Worm (Caenorhabditis elegans) whole organism, L4 larva: ENCODE results near the gene dhhc-1.

Experiments
- T26A8.4 ChIP-seq: fragments of 200-800 bp; sonication (Bioruptor generic); IDR thresholded peaks from 2 replicates; pipeline ENCODE4 v1.3.6; 2022; ENCODE audit warnings: missing genetic modification characterization, missing compliant biosample characterization
- duxl-1 ChIP-seq: sonication (generic microtip); optimal IDR thresholded peaks from 2 replicates; lab custom pipeline; 2016; ENCODE audit warnings: mild to moderate bottlenecking, missing genetic modification characterization, moderate library complexity, missing compliant biosample characterization; ENCODE audit not compliant: poor library complexity
- fkh-10 ChIP-seq: fragments of 150-350 bp; optimal IDR thresholded peaks from 2 replicates; lab custom pipeline; 2014; ENCODE audit warnings: missing biosample characterization, missing genetic modification reagents, missing genetic modification characterization
- fos-1 ChIP-seq: fragments of 150-350 bp; optimal IDR thresholded peaks from 2 replicates; lab custom pipeline; 2014; ENCODE audit warnings: missing biosample characterization, missing genetic modification characterization
- hlh-30 ChIP-seq: sonication (generic microtip); optimal IDR thresholded peaks from 2 replicates; lab custom pipeline; 2017; ENCODE audit warnings: antibody characterized with exemption, mild to moderate bottlenecking, missing genetic modification characterization, missing compliant biosample characterization; ENCODE audit not compliant: insufficient read depth
- lsy-2 ChIP-seq, 2 experiments: fragments of 150-350 bp in 1 of 2; sonication (generic microtip) in 1 of 2; optimal IDR thresholded peaks; 2 replicates each; lab custom pipeline; 2014 to 2017; ENCODE audit warnings: missing biosample characterization in 2 of 2, missing genetic modification characterization in 2 of 2
- mxl-3 ChIP-seq: fragments of 200-800 bp; sonication (Bioruptor generic); optimal IDR thresholded peaks from 2 replicates; lab custom pipeline; 2018; ENCODE audit warnings: mild to moderate bottlenecking, missing genetic modification characterization, missing compliant biosample characterization
- nhr-11 ChIP-seq: fragments of 150-350 bp; optimal IDR thresholded peaks from 2 replicates; lab custom pipeline; 2014; ENCODE audit warnings: missing biosample characterization, missing genetic modification characterization
- nhr-77 ChIP-seq: fragments of 150-350 bp; optimal IDR thresholded peaks from 2 replicates; lab custom pipeline; 2014; ENCODE audit warnings: missing biosample characterization, missing genetic modification characterization
- pha-4 ChIP-seq, 2 experiments: fragments of 150-350 bp in 1 of 2; fragments of 200-800 bp in 1 of 2; sonication (Bioruptor generic) in 1 of 2; IDR thresholded peaks in 1 of 2; optimal IDR thresholded peaks in 1 of 2; 2 replicates each; pipeline versions ENCODE4 v1.3.6 to Lab custom; 2014 to 2022; ENCODE audit warnings: missing genetic modification characterization in 2 of 2, missing genetic modification reagents in 2 of 2, missing biosample characterization in 1 of 2, missing compliant biosample characterization in 1 of 2
- saeg-2 ChIP-seq: fragments of 200-800 bp; sonication (Bioruptor generic); IDR thresholded peaks from 2 replicates; pipeline ENCODE4 v1.3.6; 2022; ENCODE audit warnings: missing genetic modification reagents, missing genetic modification characterization, missing compliant biosample characterization
- skn-1 ChIP-seq: fragments of 150-350 bp; optimal IDR thresholded peaks from 2 replicates; lab custom pipeline; 2014; ENCODE audit warnings: missing biosample characterization, missing genetic modification characterization
- snpc-4 ChIP-seq: fragments of 150-350 bp; optimal IDR thresholded peaks from 2 replicates; lab custom pipeline; 2014; ENCODE audit warnings: missing biosample characterization, missing genetic modification characterization
- ztf-11 ChIP-seq: fragments of 150-350 bp; optimal IDR thresholded peaks from 2 replicates; lab custom pipeline; 2014; ENCODE audit warnings: missing biosample characterization, missing genetic modification characterization

ce11 chrX:15125138-15125537 lies 24.9 kb upstream of the dhhc-1 start:
- no peak for TF ChIP-seq snpc-4
- TF ChIP-seq skn-1 (tag; lab: Kevin White, UChicago), result no peak
- TF ChIP-seq hlh-30 (tag; lab: Kevin White, UChicago), result no peak
- no peak for TF ChIP-seq nhr-77 (tag; lab: Kevin White, UChicago)
- no peak for TF ChIP-seq fkh-10 (GFP tag; lab: Kevin White, UChicago)
- TF ChIP-seq saeg-2 (GFP tag; lab: Robert Waterston, UW), result no peak
- no peak for TF ChIP-seq fos-1 (tag; lab: Kevin White, UChicago)
- TF ChIP-seq duxl-1 (tag; lab: Kevin White, UChicago), result no peak
- no peak for TF ChIP-seq mxl-3
- no peak for TF ChIP-seq lsy-2 (tag; optimal IDR thresholded peaks at IDR 0.05; lab: Kevin White, UChicago)
- TF ChIP-seq T26A8.4 (GFP tag; lab: Robert Waterston, UW), result no peak
- TF ChIP-seq ztf-11, result no peak
- no peak for TF ChIP-seq pha-4 (GFP tag; IDR thresholded peaks at IDR 0.05; lab: Robert Waterston, UW)
- no peak for TF ChIP-seq pha-4 (tag; optimal IDR thresholded peaks at IDR 0.05; lab: Kevin White, UChicago)
- no peak for TF ChIP-seq nhr-11 (tag; lab: Kevin White, UChicago)
